Worm (Caenorhabditis elegans): ENCODE measurements around the gene C29E4.14.
"Not testable (repeated sequence)": the region's sequence is repeated elsewhere in the genome, so short reads cannot be mapped to it uniquely, and the experiment has no call there.

Gene C29E4.14

DNA sequence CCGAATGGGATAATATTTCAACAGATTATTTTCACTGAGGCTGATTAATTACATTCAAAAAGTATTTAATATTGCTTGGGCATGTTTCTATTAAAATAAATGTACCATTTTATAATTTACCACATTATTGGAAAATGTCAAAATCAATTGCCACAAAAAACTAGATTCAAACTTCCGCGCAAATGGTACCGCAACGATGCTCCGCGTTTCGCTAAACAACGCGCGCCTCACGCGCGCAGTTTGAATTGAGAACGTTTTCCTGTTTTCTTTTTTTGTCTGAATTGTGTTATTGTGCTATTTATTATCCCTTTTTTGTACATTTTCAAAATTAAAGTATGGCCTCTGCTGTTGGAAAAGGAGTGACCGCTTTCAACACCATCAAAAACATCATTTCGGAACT lies 20.9 kb downstream of the C29E4.14 start, which contains the start of gene C29E4.12:
TSS of gene C29E4.12 (plus strand) at position 333 of the 400 bp plus-strand sequence.
- no peak for TF ChIP-seq him-1 (tag; optimal IDR thresholded peaks at IDR 0.05)
- no peak for TF ChIP-seq W03F9.2 (tag; optimal IDR thresholded peaks at IDR 0.05)
- no peak for TF ChIP-seq dao-5 (tag; optimal IDR thresholded peaks at IDR 0.05)

DNA sequence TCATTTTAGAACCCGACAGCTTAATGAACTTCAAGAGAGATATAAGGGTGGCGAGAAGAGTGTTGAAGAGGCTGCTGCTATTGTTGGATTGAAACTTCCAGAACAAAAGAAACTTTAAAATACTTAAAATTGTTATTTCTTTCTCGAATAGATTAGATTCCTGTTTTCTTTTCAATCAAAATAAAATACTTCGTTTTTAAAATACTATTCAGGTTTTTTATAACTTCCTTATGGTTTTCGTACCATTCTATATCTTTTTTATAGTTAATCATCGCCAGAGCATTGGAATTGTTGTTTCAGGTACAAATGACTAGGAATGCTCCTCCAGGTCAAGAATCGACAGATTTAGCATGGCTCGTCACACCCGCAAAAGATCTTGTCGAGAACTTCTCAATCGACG lies 21.5 kb downstream of the C29E4.14 start, which contains the start of gene kle-2:
TSS of gene kle-2 (plus strand) at position 301 of the 400 bp plus-strand sequence.
- TF ChIP-seq W03F9.2 (tag; optimal IDR thresholded peaks at IDR 0.05) (no peak), him-1 (tag; optimal IDR thresholded peaks at IDR 0.05) (no peak), dao-5 (tag; optimal IDR thresholded peaks at IDR 0.05) (no peak)

DNA sequence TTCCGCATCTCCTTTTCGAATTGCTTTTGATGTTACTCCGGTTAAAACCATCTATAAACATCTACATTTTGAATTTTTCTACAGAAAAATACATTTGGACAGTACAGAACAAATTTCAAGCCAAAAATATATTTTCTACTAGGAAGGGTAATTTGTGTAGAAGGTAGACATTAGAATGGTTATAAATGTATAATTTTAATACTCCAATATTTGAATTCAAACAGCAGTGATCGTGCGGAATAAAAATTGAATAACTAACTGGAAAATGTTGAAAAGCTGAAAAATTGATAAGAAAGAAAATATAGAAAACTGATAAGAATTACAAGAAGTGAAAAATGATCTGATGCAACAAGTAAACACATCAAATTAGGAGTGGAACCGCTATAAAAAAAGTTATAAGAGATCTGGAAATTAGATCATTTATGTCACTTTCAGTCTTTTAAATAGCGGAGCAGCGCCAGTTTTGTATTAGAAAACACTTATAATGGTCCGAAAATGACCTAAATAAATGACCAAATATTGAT lies 27.1 kb downstream of the C29E4.14 start, which contains the start of gene gsto-1:
TSS of gene gsto-1 (minus strand) at position 51 of the 524 bp plus-strand sequence.
- TF ChIP-seq dao-5 (tag; optimal IDR thresholded peaks at IDR 0.05) (no peak), him-1 (tag; optimal IDR thresholded peaks at IDR 0.05) (no peak), W03F9.2 (tag; optimal IDR thresholded peaks at IDR 0.05) (no peak)

DNA sequence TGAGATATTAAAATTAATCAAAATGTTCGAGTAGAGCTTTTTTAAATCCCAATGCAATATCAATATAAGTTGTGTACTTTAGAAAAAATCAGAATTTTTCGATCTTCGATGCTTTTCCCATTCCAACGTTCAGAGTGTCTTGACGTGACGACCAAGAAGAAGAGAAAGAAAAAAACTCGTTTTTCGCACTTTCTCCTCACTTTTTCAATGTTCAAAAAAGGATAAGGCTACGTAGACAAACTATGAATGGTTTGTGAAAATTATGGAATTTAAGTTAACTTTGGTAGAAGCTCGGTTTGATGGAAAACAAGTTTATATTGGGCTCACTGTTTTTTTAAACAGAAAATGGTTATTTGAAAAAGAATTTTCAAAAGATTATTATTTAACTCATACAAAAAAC lies 27.8 kb downstream of the C29E4.14 start:
- no peak for TF ChIP-seq dao-5 (tag; optimal IDR thresholded peaks at IDR 0.05)
- TF ChIP-seq W03F9.2 (tag; optimal IDR thresholded peaks at IDR 0.05): no peak
- no peak for TF ChIP-seq him-1 (tag; optimal IDR thresholded peaks at IDR 0.05)

DNA sequence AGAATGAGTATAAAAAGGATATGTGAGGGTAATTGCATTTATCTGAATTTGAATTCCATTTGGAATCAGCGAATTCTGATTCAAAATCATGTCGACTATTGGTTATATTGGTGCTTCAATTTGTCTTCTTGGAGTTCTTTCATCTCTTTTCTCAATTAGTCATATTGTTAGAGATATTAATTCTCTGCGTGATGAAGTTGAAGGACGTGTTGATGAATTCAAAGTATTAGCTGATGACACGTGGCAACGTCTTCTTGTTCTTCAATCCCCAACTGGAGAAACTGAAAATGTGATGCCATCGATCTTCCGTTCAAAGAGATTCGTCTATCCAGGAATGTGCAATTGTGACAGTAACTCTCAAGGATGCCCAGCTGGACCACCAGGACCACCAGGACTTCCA lies 28.9 kb downstream of the C29E4.14 start, which contains the start of gene col-90:
TSS of gene col-90 (plus strand) at position 37 of the 400 bp plus-strand sequence.
- TF ChIP-seq him-1 (tag; optimal IDR thresholded peaks at IDR 0.05) (no peak), W03F9.2 (tag; optimal IDR thresholded peaks at IDR 0.05) (no peak), dao-5 (tag; optimal IDR thresholded peaks at IDR 0.05) (no peak)

DNA sequence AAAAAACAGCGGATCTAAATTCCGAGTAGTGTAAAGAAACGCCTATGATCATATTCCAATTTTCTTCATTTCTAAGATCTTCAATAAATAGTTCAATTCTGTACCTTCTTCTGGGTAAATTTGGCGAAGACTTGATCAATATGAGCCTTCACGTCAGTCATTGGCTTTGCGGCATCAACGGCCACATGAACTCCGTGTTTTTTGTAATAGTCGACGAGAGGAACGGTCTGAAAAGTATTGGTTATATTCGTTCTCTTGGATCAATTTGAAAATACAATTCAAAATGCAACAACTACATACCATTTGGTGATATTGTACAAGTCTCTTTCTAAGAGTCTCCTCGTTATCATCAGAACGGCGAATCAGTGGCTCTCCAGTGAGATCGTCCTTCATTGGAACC lies 30.5 kb downstream of the C29E4.14 start:
- no peak for TF ChIP-seq him-1 (tag; optimal IDR thresholded peaks at IDR 0.05)
- TF ChIP-seq W03F9.2 (tag; optimal IDR thresholded peaks at IDR 0.05): no peak
- TF ChIP-seq dao-5 (tag; optimal IDR thresholded peaks at IDR 0.05): no peak

DNA sequence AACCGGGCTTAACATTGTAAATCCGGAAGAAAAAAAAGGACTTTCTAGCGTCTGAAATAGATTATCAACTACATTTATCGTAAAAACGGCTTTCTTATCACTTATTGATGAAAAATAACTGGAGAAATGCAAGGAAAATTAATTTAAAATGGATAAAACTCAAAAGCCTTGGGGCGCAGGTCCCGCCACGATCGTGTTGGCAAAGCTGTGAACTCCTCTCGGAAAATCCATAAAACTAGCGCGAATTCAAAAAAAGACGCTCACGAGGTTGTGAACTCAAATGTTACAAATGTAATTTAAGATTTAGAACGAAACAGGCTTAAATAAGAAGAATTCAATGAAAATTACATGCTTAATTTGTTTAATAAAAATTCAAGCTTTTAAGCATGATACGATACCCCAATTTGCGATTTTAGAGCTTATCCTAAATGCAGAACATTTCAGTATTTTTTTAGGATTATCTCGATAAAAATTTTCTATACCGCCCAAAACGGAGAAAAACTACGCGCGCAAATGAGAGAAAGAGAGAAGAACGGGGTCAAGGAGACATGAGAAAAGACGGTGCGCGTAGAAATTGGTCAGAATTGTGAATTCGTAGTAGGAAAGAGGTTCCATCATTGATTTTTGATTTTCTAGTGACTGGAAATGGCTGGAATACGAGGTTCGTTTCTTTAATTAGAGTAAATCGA lies 32.3 kb downstream of the C29E4.14 start, which contains the start of gene C29E4.15:
TSS of gene C29E4.15 (plus strand) at position 547 of the 689 bp plus-strand sequence.
- TF ChIP-seq W03F9.2 (tag; optimal IDR thresholded peaks at IDR 0.05): no peak
- no peak for TF ChIP-seq him-1 (tag; optimal IDR thresholded peaks at IDR 0.05)
- no peak for TF ChIP-seq dao-5 (tag; optimal IDR thresholded peaks at IDR 0.05)

DNA sequence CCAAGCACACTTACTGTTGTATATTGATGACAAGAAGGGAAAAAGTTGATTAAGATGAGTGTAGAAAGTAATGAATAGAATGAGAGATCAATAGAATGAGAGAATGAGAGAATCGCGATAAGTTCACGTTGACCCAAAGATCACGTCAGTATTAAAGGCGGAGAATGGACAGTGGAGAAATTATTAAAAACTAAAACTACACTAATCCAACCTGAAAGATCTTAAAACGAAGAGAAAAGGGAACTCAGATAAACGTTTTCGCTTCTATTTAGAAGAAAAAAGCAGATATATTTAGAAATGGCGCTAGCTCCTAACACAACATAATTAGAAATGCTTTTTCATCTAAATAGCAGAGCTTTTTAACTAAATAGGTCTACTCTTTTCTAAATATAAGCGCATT lies 33.3 kb downstream of the C29E4.14 start, which contains the start of gene let-754:
TSS of gene let-754 (minus strand) at position 101 of the 400 bp plus-strand sequence.
- TF ChIP-seq dao-5 (tag; optimal IDR thresholded peaks at IDR 0.05) (no peak), W03F9.2 (tag; optimal IDR thresholded peaks at IDR 0.05) (no peak), him-1 (tag; optimal IDR thresholded peaks at IDR 0.05) (no peak)

DNA sequence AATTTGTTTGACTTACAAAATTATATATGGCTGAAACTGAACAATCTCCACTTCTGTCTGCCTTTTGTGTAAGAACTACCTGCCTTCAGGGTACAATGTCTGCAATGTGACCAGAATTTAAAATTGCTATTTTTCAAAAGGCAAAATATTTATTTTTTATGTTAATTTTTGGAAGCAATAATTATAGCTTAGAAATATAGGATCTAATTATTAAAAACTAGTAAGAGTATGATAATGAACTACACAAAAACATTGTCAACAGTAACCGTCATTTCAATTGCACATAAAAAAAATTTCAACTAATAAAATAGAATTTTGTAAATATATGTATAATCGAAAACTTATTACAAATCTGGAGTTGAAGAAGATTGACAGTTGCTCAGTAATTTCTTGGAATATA lies 37.0 kb downstream of the C29E4.14 start, which contains the start of gene C29E4.9:
TSS of gene C29E4.9 (minus strand) at position 101 of the 400 bp plus-strand sequence.
- TF ChIP-seq dao-5 (tag; optimal IDR thresholded peaks at IDR 0.05) (no peak), him-1 (tag; optimal IDR thresholded peaks at IDR 0.05) (no peak), W03F9.2 (tag; optimal IDR thresholded peaks at IDR 0.05) (no peak)

DNA sequence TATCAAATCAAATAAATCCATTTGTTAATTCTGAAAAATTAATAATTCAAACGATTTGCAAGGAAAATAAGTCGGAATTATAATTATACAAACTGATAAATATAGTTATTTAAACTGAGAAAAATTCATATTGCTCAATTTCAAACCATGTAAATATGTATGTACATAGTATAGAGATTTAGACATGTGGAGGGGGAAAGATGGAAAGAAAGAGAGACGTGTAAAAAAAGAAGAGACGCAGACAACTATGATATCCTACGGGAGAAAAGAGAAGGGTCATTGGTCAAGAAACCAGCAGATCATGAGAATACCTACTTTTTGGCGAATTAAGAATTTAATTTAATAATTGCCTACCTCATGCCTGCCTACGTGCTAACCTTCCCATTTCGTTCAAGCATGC lies 38.2 kb downstream of the C29E4.14 start, which contains the start of gene C29E4.11:
TSS of gene C29E4.11 (minus strand) at position 30 of the 400 bp plus-strand sequence.
- no peak for TF ChIP-seq him-1 (tag; optimal IDR thresholded peaks at IDR 0.05)
- no peak for TF ChIP-seq dao-5 (tag; optimal IDR thresholded peaks at IDR 0.05)
- no peak for TF ChIP-seq W03F9.2 (tag; optimal IDR thresholded peaks at IDR 0.05)

DNA sequence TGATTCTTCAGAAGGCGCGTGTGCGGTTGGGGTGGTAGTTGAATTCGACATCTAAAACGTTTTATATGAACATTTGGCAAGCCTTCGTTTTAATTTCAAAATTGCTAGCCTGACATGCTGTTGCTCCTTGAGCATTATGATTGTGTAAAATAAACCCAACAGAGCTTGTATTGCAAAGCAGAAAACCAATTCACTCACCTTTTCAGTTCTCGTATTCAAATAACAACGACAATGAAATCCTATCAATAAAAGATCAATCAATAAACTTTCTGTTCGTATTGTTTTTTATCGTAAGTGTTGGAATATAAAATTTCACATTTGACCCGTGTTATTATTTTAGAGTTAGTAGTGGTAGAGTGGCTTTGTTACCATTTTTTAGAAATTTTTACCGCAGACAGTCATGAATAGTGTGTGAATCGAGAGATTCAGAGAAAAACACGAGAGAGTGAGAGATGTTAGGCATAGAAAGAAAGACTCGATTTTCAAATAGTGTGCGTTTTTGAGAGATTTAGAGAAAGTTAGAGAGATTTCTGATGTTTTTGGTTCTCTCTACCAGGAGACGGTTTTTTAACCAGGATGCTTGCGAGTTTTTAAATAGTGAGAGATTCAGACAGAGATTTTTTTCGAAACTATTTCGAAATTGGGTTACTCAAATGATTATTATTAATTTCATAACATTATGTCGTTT lies 39.1 kb downstream of the C29E4.14 start, which contains the start of gene F54H12.10:
TSS of gene F54H12.10 (minus strand) at position 51 of the 688 bp plus-strand sequence.
- not testable (repeated sequence) for TF ChIP-seq W03F9.2, dao-5, him-1 (tag; optimal IDR thresholded peaks at IDR 0.05)

DNA sequence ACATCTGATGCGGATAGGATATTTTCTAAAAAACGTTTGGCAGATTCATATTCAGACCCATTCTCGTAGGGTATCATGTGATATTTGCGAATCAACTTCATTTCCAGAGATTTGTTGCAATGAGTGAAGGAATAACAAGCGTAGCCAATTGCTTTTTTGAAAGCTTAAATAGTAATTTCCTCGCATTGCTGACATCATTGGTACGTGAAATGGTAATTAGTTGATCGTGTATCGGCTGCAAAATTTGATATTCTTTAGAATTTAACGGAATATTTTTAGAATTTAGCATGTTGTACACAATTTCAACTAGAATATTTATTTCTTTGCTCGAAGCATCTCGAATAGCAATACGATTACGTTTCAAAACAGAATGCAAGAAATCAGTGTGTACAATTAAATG lies 42.7 kb downstream of the C29E4.14 start, which contains the start of gene F54H12.4:
TSS of gene F54H12.4 (minus strand) at position 101 of the 400 bp plus-strand sequence.
- TF ChIP-seq him-1, W03F9.2, dao-5 (tag; optimal IDR thresholded peaks at IDR 0.05): not testable (repeated sequence)

DNA sequence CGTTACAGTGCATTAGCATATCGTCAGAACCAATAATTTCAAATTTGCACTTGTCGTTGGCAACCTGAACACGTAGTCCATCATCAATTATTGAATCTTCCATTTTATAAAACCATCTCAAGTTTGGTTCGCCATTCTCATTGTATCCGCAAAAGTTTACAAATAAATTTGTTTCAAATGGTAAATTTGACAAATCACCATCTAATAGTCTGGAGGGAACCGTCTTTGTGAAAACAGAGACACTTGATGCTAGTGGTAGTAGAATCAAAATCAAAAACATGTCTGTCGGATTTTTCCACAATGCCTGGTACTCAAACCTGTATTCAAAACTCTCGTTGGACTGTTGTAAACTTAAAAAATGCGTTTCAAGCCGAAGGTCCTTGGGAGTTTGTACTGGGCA lies 44.4 kb downstream of the C29E4.14 start, which contains the start of gene F54H12.2:
TSS of gene F54H12.2 (plus strand) at position 301 of the 400 bp plus-strand sequence.
- TF ChIP-seq W03F9.2, him-1, dao-5 (tag; optimal IDR thresholded peaks at IDR 0.05): not testable (repeated sequence)
